Fruit fly (Drosophila melanogaster): ENCODE results near the gene Cf2.
A peak's percentile ranks its signal among the peaks of the same experiment; 100 is the strongest.

Gene Cf2

dm6 chr2L:4886645-4887044 is 3.7 kb upstream of the Cf2 start (continued):
- TF ChIP-seq CG10543 (GFP tag; optimal IDR thresholded peaks at IDR 0.05) = peak; percentile 2
- no peak for TF ChIP-seq Awh (GFP tag; IDR thresholded peaks at IDR 0.05)

- TF ChIP-seq CG32767 (GFP tag; IDR thresholded peaks at IDR 0.05) (no peak), Ets97D (GFP tag; optimal IDR thresholded peaks at IDR 0.05) (peak; percentile 24), CG17829 (tag; optimal IDR thresholded peaks at IDR 0.05) (no peak), CG2116 (GFP tag; optimal IDR thresholded peaks at IDR 0.05) (peak; percentile 67), bigmax (GFP tag; optimal IDR thresholded peaks at IDR 0.05) (peak; percentile 36)
Observed at dm6 chr2L:4886132-4886531, 3.2 kb upstream of the Cf2 start.

dm6 chr2L:4882131-4883022 is 530 bp downstream of the Cf2 start:
- TF ChIP-seq cg (GFP tag; optimal IDR thresholded peaks at IDR 0.05) (peak; percentile 11), Lpt (GFP tag; optimal IDR thresholded peaks at IDR 0.05) (no peak), Hr39 (optimal IDR thresholded peaks at IDR 0.05) (peak; percentile 32), ssp (GFP tag; IDR thresholded peaks at IDR 0.05) (no peak), ERR (GFP tag; optimal IDR thresholded peaks at IDR 0.05) (peak; percentile 33), MESR4 (GFP tag; optimal IDR thresholded peaks at IDR 0.05) (peak; percentile 60), eyg (GFP tag; optimal IDR thresholded peaks at IDR 0.05) (no peak), CG17385 (GFP tag; optimal IDR thresholded peaks at IDR 0.05) (peak; percentile 94), Dfd (GFP tag; optimal IDR thresholded peaks at IDR 0.05) (peak in 1 of 2 experiments; percentile 84), phol (tag; optimal IDR thresholded peaks at IDR 0.05) (no peak), bsh (GFP tag; optimal IDR thresholded peaks at IDR 0.05) (peak in 1 of 2 experiments; percentile 27), Dad (GFP tag; optimal IDR thresholded peaks at IDR 0.05) (no peak)

- no peak for TF ChIP-seq gt (GFP tag; IDR thresholded peaks at IDR 0.05)
- no peak for TF ChIP-seq CG2129 (GFP tag; IDR thresholded peaks at IDR 0.05; ENCODE audit: partially characterized antibody)
- TF ChIP-seq grau (tag; optimal IDR thresholded peaks at IDR 0.05) = peak; percentile 57
- TF ChIP-seq CG18011 (GFP tag; optimal IDR thresholded peaks at IDR 0.05) = peak; percentile 58
Observed at dm6 chr2L:4868383-4868782, 14.5 kb downstream of the Cf2 start.

- TF ChIP-seq Ets65A (GFP tag) (peak; percentile 20), Xbp1 (GFP tag; optimal IDR thresholded peaks at IDR 0.05) (no peak), Dfd (GFP tag; optimal IDR thresholded peaks at IDR 0.05) (peak in 1 of 2 experiments; percentile 55), dimm (GFP tag; IDR thresholded peaks at IDR 0.05) (no peak)
Observed at dm6 chr2L:4865400-4865799, 17.5 kb downstream of the Cf2 start.

- TF ChIP-seq ems (GFP tag; optimal IDR thresholded peaks at IDR 0.05) (no peak), CG11560 (tag; IDR thresholded peaks at IDR 0.05) (no peak), sens (GFP tag) (no peak), MBD-R2 (GFP tag; IDR thresholded peaks at IDR 0.05) (peak; percentile 33; the same call in 1 of the 2 replicates), CG1792 (GFP tag; optimal IDR thresholded peaks at IDR 0.05) (no peak), cwo (GFP tag; optimal IDR thresholded peaks at IDR 0.05) (peak; percentile 55), CG11504 (tag; optimal IDR thresholded peaks at IDR 0.05) (no peak), Ssrp (tag; optimal IDR thresholded peaks at IDR 0.05) (no peak), CG17802 (tag; optimal IDR thresholded peaks at IDR 0.05) (no peak), sug (tag; optimal IDR thresholded peaks at IDR 0.05) (no peak), eve (GFP tag; optimal IDR thresholded peaks at IDR 0.05) (no peak), gro (GFP tag; optimal IDR thresholded peaks at IDR 0.05) (no peak), sens-2 (GFP tag; IDR thresholded peaks at IDR 0.05) (no peak), Oli (tag; optimal IDR thresholded peaks at IDR 0.05) (peak; percentile 6), Vsx1 (GFP tag; optimal IDR thresholded peaks at IDR 0.05) (no peak), CG2678 (tag; optimal IDR thresholded peaks at IDR 0.05) (peak; percentile 70), CG31388 (GFP tag; optimal IDR thresholded peaks at IDR 0.05) (no peak)
Observed at dm6 chr2L:4861503-4861902, 21.4 kb downstream of the Cf2 start.
